Worm (Caenorhabditis elegans): ENCODE measurements around the gene Y17G7B.21.

Gene Y17G7B.21

ce11 chrII:11964847-11965246, 12.6 kb downstream of the Y17G7B.21 start:
- TF ChIP-seq hnd-1 (tag; optimal IDR thresholded peaks at IDR 0.05) (no peak), ceh-36 (tag; optimal IDR thresholded peaks at IDR 0.05) (no peak), tra-4 (tag; optimal IDR thresholded peaks at IDR 0.05) (no peak), scrt-1 (GFP tag; IDR thresholded peaks at IDR 0.05) (no peak), hmg-4 (GFP tag; optimal IDR thresholded peaks at IDR 0.05) (no peak), ama-1 (optimal IDR thresholded peaks at IDR 0.05) (no peak)

- TF ChIP-seq scrt-1 (GFP tag; IDR thresholded peaks at IDR 0.05) (no peak), tbx-37 (GFP tag; conservative IDR thresholded peaks at IDR 0.05) (no peak), pes-1 (GFP tag; IDR thresholded peaks at IDR 0.05) (no peak), flt-1 (GFP tag; IDR thresholded peaks at IDR 0.05) (no peak), tbx-11 (GFP tag; IDR thresholded peaks at IDR 0.05) (no peak), hmbx-1 (tag; optimal IDR thresholded peaks at IDR 0.05) (no peak)
Observed at ce11 chrII:11963132-11963630, 14.3 kb downstream of the Y17G7B.21 start.

ce11 chrII:11962083-11962482, 15.4 kb downstream of the Y17G7B.21 start, which contains the start of the genes W03C9.1 and W03C9.2:
Gene W03C9.1, minus strand, starts transcription at chrII:11962128.
Gene W03C9.2, plus strand, starts transcription at chrII:11962368.
- no peak for TF ChIP-seq hmbx-1 (tag; optimal IDR thresholded peaks at IDR 0.05)

- TF ChIP-seq ets-7 (tag; optimal IDR thresholded peaks at IDR 0.05) (peak; percentile 98), tra-4 (tag; optimal IDR thresholded peaks at IDR 0.05) (peak; percentile 100), pes-1 (GFP tag; IDR thresholded peaks at IDR 0.05) (peak; percentile 99), sea-1 (GFP tag; conservative IDR thresholded peaks at IDR 0.05) (peak; percentile 100), ceh-13 (GFP tag; optimal IDR thresholded peaks at IDR 0.05) (peak; percentile 100), tbx-11 (GFP tag; IDR thresholded peaks at IDR 0.05) (peak; percentile 100), ama-1 (optimal IDR thresholded peaks at IDR 0.05) (no peak), flt-1 (GFP tag; IDR thresholded peaks at IDR 0.05) (peak; percentile 100), B0310.2 (tag; optimal IDR thresholded peaks at IDR 0.05) (peak; percentile 99), tbx-37 (GFP tag; conservative IDR thresholded peaks at IDR 0.05) (peak; percentile 100), hmg-4 (GFP tag; optimal IDR thresholded peaks at IDR 0.05) (peak; percentile 100), hmbx-1 (tag; optimal IDR thresholded peaks at IDR 0.05) (peak; percentile 96), F13C5.2 (tag; optimal IDR thresholded peaks at IDR 0.05) (peak; percentile 100), aly-1 (tag; optimal IDR thresholded peaks at IDR 0.05) (peak; percentile 99), hnd-1 (tag; optimal IDR thresholded peaks at IDR 0.05) (peak; percentile 98), ceh-36 (tag; optimal IDR thresholded peaks at IDR 0.05) (peak; percentile 99), scrt-1 (GFP tag; IDR thresholded peaks at IDR 0.05) (peak; percentile 100)
Observed at ce11 chrII:11960596-11961217, 16.8 kb downstream of the Y17G7B.21 start.

ce11 chrII:11958793-11959574, 18.5 kb downstream of the Y17G7B.21 start:
- TF ChIP-seq sea-1 (GFP tag; conservative IDR thresholded peaks at IDR 0.05), result peak; percentile 63; the same call in 1 of the 2 replicates
- no peak for TF ChIP-seq hmbx-1 (tag; optimal IDR thresholded peaks at IDR 0.05)
- peak; percentile 43 for TF ChIP-seq tra-4 (tag; optimal IDR thresholded peaks at IDR 0.05)
- TF ChIP-seq ceh-36 (tag; optimal IDR thresholded peaks at IDR 0.05), result peak; percentile 44
- peak; percentile 81 for TF ChIP-seq pes-1 (GFP tag; IDR thresholded peaks at IDR 0.05)
- TF ChIP-seq B0310.2 (tag; optimal IDR thresholded peaks at IDR 0.05), result no peak
- TF ChIP-seq ets-7 (tag; optimal IDR thresholded peaks at IDR 0.05), result no peak
- TF ChIP-seq scrt-1 (GFP tag; IDR thresholded peaks at IDR 0.05), result peak; percentile 69; the same call in 1 of the 2 replicates
- TF ChIP-seq tbx-11 (GFP tag; IDR thresholded peaks at IDR 0.05), result peak; percentile 64; the same call in 1 of the 2 replicates
- TF ChIP-seq tbx-37 (GFP tag; conservative IDR thresholded peaks at IDR 0.05), result peak; percentile 47; the same call in 1 of the 2 replicates
- peak; percentile 87 for TF ChIP-seq F13C5.2 (tag; optimal IDR thresholded peaks at IDR 0.05)
- no peak for TF ChIP-seq ama-1 (optimal IDR thresholded peaks at IDR 0.05)
- peak; percentile 88 for TF ChIP-seq hmg-4 (GFP tag; optimal IDR thresholded peaks at IDR 0.05)
- peak; percentile 23 for TF ChIP-seq hnd-1 (tag; optimal IDR thresholded peaks at IDR 0.05)
- peak; percentile 76 for TF ChIP-seq flt-1 (GFP tag; IDR thresholded peaks at IDR 0.05)
- TF ChIP-seq aly-1 (tag; optimal IDR thresholded peaks at IDR 0.05), result peak; percentile 68
- peak; percentile 57 for TF ChIP-seq ceh-13 (GFP tag; optimal IDR thresholded peaks at IDR 0.05)

- TF ChIP-seq sea-1 (GFP tag; conservative IDR thresholded peaks at IDR 0.05) (no peak), hmg-4 (GFP tag; optimal IDR thresholded peaks at IDR 0.05) (no peak), ceh-36 (tag; optimal IDR thresholded peaks at IDR 0.05) (peak; percentile 83), tbx-11 (GFP tag; IDR thresholded peaks at IDR 0.05) (no peak), B0310.2 (tag; optimal IDR thresholded peaks at IDR 0.05) (no peak), scrt-1 (GFP tag; IDR thresholded peaks at IDR 0.05) (no peak), pes-1 (GFP tag; IDR thresholded peaks at IDR 0.05) (peak; percentile 35; the same call in 1 of the 2 replicates), ama-1 (optimal IDR thresholded peaks at IDR 0.05) (no peak), flt-1 (GFP tag; IDR thresholded peaks at IDR 0.05) (no peak)
Observed at ce11 chrII:11954811-11955210, 22.6 kb downstream of the Y17G7B.21 start.

- TF ChIP-seq tbx-37 (GFP tag; conservative IDR thresholded peaks at IDR 0.05) (no peak), ceh-13 (GFP tag; optimal IDR thresholded peaks at IDR 0.05) (no peak)
Observed at ce11 chrII:11954208-11954607, 23.3 kb downstream of the Y17G7B.21 start, which contains the start of gene W03C9.6. Gene W03C9.6, plus strand, starts transcription at chrII:11954508.
